Fruit fly (Drosophila melanogaster) whole organism, embryonic: ENCODE measurements around the gene Grl36a.

Experiments used
- CG10654 ChIP-seq: fragments of 200-800 bp; sonication (Bioruptor generic); optimal IDR thresholded peaks from 2 replicates; lab custom pipeline; 2016; ENCODE audit warnings: missing biosample characterization, missing genetic modification characterization
- CG13296 ChIP-seq: fragments of 200-800 bp; sonication (Bioruptor generic); optimal IDR thresholded peaks from 3 replicates; lab custom pipeline; 2018; ENCODE audit warnings: missing biosample characterization, mild to moderate bottlenecking, missing genetic modification characterization
- CG14860 ChIP-seq: fragments of 200-800 bp; sonication (Bioruptor generic); IDR thresholded peaks from 3 replicates; pipeline ENCODE4 v1.3.6; 2022; ENCODE audit warnings: missing biosample characterization, missing genetic modification characterization; ENCODE audit not compliant: partially characterized antibody
- CG15696 ChIP-seq: fragments of 200-800 bp; sonication (Bioruptor generic); optimal IDR thresholded peaks from 2 replicates; lab custom pipeline; 2019; ENCODE audit warnings: missing biosample characterization, mild to moderate bottlenecking, missing genetic modification characterization, moderate library complexity
- CG1602 ChIP-seq: fragments of 200-800 bp; sonication (Bioruptor generic); optimal IDR thresholded peaks from 3 replicates; lab custom pipeline; 2016; ENCODE audit warnings: missing biosample characterization, missing genetic modification characterization
- CG17361 ChIP-seq: fragments of 200-800 bp; sonication (Bioruptor generic); IDR thresholded peaks from 3 replicates; pipeline ENCODE4 v1.3.6; 2022; ENCODE audit warnings: missing biosample characterization, missing genetic modification characterization
- CG17385 ChIP-seq: fragments of 200-800 bp; sonication (Bioruptor generic); optimal IDR thresholded peaks from 3 replicates; lab custom pipeline; 2018; ENCODE audit warnings: missing biosample characterization, mild to moderate bottlenecking, missing genetic modification characterization
- CG30020 ChIP-seq: fragments of 200-800 bp; optimal IDR thresholded peaks from 2 replicates; lab custom pipeline; 2019; ENCODE audit warnings: missing biosample characterization, mild to moderate bottlenecking, missing genetic modification characterization, moderate library complexity
- CG3726 ChIP-seq: fragments of 200-800 bp; sonication (Bioruptor generic); IDR thresholded peaks from 3 replicates; pipeline ENCODE4, ENCODE4 v1.3.6; 2022; ENCODE audit warnings: missing biosample characterization, missing genetic modification characterization
- CG4854 ChIP-seq: fragments of 200-800 bp; sonication (Bioruptor generic); optimal IDR thresholded peaks from 2 replicates; lab custom pipeline; 2016; ENCODE audit warnings: missing biosample characterization, missing genetic modification characterization, inconsistent platforms
- CG7556 ChIP-seq: fragments of 200-800 bp; sonication (Bioruptor generic); optimal IDR thresholded peaks from 2 replicates; lab custom pipeline; 2017; ENCODE audit warnings: missing biosample characterization, mild to moderate bottlenecking, missing genetic modification characterization
- CG8765 ChIP-seq: fragments of 200-800 bp; sonication (Bioruptor generic); IDR thresholded peaks from 2 replicates; pipeline ENCODE4 v1.3.6; 2022; ENCODE audit warnings: missing biosample characterization, missing genetic modification characterization
- CG8944 ChIP-seq: fragments of 200-800 bp; sonication (Bioruptor generic); optimal IDR thresholded peaks from 3 replicates; lab custom pipeline; 2016; ENCODE audit warnings: missing biosample characterization, missing genetic modification characterization
- Dbx ChIP-seq: fragments of 200-800 bp; sonication (Bioruptor generic); IDR thresholded peaks from 3 replicates; pipeline ENCODE4 v1.3.6; 2022; ENCODE audit warnings: missing biosample characterization, missing genetic modification characterization
- Elba2 ChIP-seq: fragments of 200-800 bp; sonication (Bioruptor generic); optimal IDR thresholded peaks from 3 replicates; lab custom pipeline; 2016; ENCODE audit warnings: missing biosample characterization, missing genetic modification characterization
- Ets65A ChIP-seq: fragments of 200-800 bp; sonication (Bioruptor generic); peaks from one replicate; lab custom pipeline; 2016; ENCODE audit warnings: missing biosample characterization, missing genetic modification characterization
- H2.0 ChIP-seq: fragments of 200-800 bp; sonication (Bioruptor generic); IDR thresholded peaks from 2 replicates; pipeline ENCODE4 v1.3.6; 2022; ENCODE audit warnings: missing biosample characterization, missing genetic modification characterization
- HLH3B ChIP-seq: fragments of 200-800 bp; sonication (Bioruptor generic); IDR thresholded peaks from 2 replicates; pipeline ENCODE4 v1.3.6; 2022; ENCODE audit warnings: missing biosample characterization, missing genetic modification characterization
- Hr78 ChIP-seq, 2 experiments: fragments of 200-800 bp in 1 of 2; fragments of >200 bp in 1 of 2; sonication (Bioruptor generic) in 1 of 2; optimal IDR thresholded peaks; 2 replicates each; lab custom pipeline; 2017 to 2019; ENCODE audit warnings: missing biosample characterization in 2 of 2, missing genetic modification characterization in 2 of 2, mild to moderate bottlenecking in 1 of 2, moderate library complexity in 1 of 2
- Xbp1 ChIP-seq: fragments of 200-800 bp; sonication (Bioruptor generic); optimal IDR thresholded peaks from 3 replicates; lab custom pipeline; 2016; ENCODE audit warnings: missing biosample characterization, mild to moderate bottlenecking, missing genetic modification characterization
- ab ChIP-seq: fragments of 200-800 bp; sonication (Bioruptor generic); optimal IDR thresholded peaks from 2 replicates; lab custom pipeline; 2016; ENCODE audit warnings: missing biosample characterization, missing genetic modification characterization
- amos ChIP-seq: fragments of 200-800 bp; sonication (Bioruptor generic); IDR thresholded peaks from 2 replicates; pipeline ENCODE4 v1.3.6; 2022; ENCODE audit warnings: missing biosample characterization, missing genetic modification characterization; ENCODE audit not compliant: partially characterized antibody
- cg ChIP-seq: fragments of 200-800 bp; sonication (Bioruptor generic); optimal IDR thresholded peaks from 3 replicates; lab custom pipeline; 2019; ENCODE audit warnings: missing biosample characterization, mild to moderate bottlenecking, missing genetic modification characterization, moderate library complexity
- crp ChIP-seq, 2 experiments: fragments of 200-800 bp; sonication (Bioruptor generic); optimal IDR thresholded peaks; 2 replicates in 1 of 2; 3 replicates in 1 of 2; lab custom pipeline; 2017; ENCODE audit warnings: missing biosample characterization in 2 of 2, missing genetic modification characterization in 2 of 2, mild to moderate bottlenecking in 1 of 2, moderate library complexity in 1 of 2
- dysf ChIP-seq: fragments of 200-800 bp; sonication (Bioruptor generic); IDR thresholded peaks from 3 replicates; pipeline ENCODE4 v1.3.6; 2022; ENCODE audit warnings: missing biosample characterization, missing genetic modification characterization
- emc ChIP-seq: fragments of 200-800 bp; sonication (Bioruptor generic); optimal IDR thresholded peaks from 2 replicates; lab custom pipeline; 2016; ENCODE audit warnings: missing biosample characterization, missing genetic modification characterization
- fru ChIP-seq: fragments of >200 bp; optimal IDR thresholded peaks from 2 replicates; lab custom pipeline; 2017
- fu2 ChIP-seq: fragments of 200-800 bp; sonication (Bioruptor generic); optimal IDR thresholded peaks from 2 replicates; lab custom pipeline; 2016; ENCODE audit warnings: missing biosample characterization, missing genetic modification characterization
- grn ChIP-seq: fragments of 200-800 bp; sonication (Bioruptor generic); optimal IDR thresholded peaks from 3 replicates; lab custom pipeline; 2017; ENCODE audit warnings: missing biosample characterization, missing genetic modification characterization
- ind ChIP-seq: fragments of 200-800 bp; sonication (Bioruptor generic); optimal IDR thresholded peaks from 3 replicates; lab custom pipeline; 2016; ENCODE audit warnings: missing biosample characterization, missing genetic modification characterization
- lmd ChIP-seq: fragments of 200-800 bp; sonication (Bioruptor generic); IDR thresholded peaks from 2 replicates; pipeline ENCODE4 v1.3.6; 2022; ENCODE audit warnings: missing biosample characterization, missing genetic modification characterization
- phol ChIP-seq: fragments of 200-800 bp; sonication (Bioruptor generic); optimal IDR thresholded peaks from 3 replicates; lab custom pipeline; 2018; ENCODE audit warnings: missing biosample characterization, mild to moderate bottlenecking, missing genetic modification characterization, moderate library complexity
- pros ChIP-seq: fragments of 200-800 bp; sonication (Bioruptor generic); optimal IDR thresholded peaks from 3 replicates; lab custom pipeline; 2019; ENCODE audit warnings: missing biosample characterization, mild to moderate bottlenecking, missing genetic modification characterization, moderate library complexity
- shn ChIP-seq: fragments of 200-800 bp; sonication (Bioruptor generic); optimal IDR thresholded peaks from 3 replicates; lab custom pipeline; 2016; ENCODE audit warnings: missing biosample characterization, missing genetic modification characterization
- trh ChIP-seq: fragments of 200-800 bp; sonication (Bioruptor generic); optimal IDR thresholded peaks from 2 replicates; lab custom pipeline; 2016; ENCODE audit warnings: missing biosample characterization, missing genetic modification characterization
- tup ChIP-seq: fragments of 200-800 bp; sonication (Bioruptor generic); optimal IDR thresholded peaks from 2 replicates; lab custom pipeline; 2016; ENCODE audit warnings: missing biosample characterization, mild to moderate bottlenecking, missing genetic modification characterization, moderate library complexity
- twi ChIP-seq: fragments of 200-800 bp; optimal IDR thresholded peaks from 2 replicates; lab custom pipeline; 2019; ENCODE audit warnings: missing biosample characterization, mild to moderate bottlenecking, missing genetic modification characterization, moderate library complexity
- usp ChIP-seq: fragments of >200 bp; optimal IDR thresholded peaks from 2 replicates; lab custom pipeline; 2017; ENCODE audit warnings: missing biosample characterization, missing genetic modification characterization

Gene Grl36a

dm6 chr2L:17207072-17207471 is 25.3 kb downstream of the Grl36a start (continued):
- TF ChIP-seq shn (GFP tag; lab: Kevin White, UChicago): no peak
- peak; percentile 40 for TF ChIP-seq phol (tag; lab: Kevin White, UChicago)
- TF ChIP-seq ind (GFP tag; lab: Kevin White, UChicago): peak; percentile 18
- TF ChIP-seq crp (GFP tag; optimal IDR thresholded peaks at IDR 0.05; lab: Kevin White, UChicago): no peak
- TF ChIP-seq CG8944 (GFP tag; lab: Kevin White, UChicago): no peak
- peak; percentile 2 for TF ChIP-seq CG17385
- no peak for TF ChIP-seq fru (lab: Kevin White, UChicago)
- no peak for TF ChIP-seq CG13296
- TF ChIP-seq grn (GFP tag; lab: Kevin White, UChicago): no peak
- TF ChIP-seq CG14860 (GFP tag; lab: Robert Waterston, UW): no peak
- no peak; the same call in 2 of the 3 replicates for TF ChIP-seq CG17361 (GFP tag; lab: Robert Waterston, UW)
- no peak for TF ChIP-seq trh
- TF ChIP-seq Xbp1 (GFP tag; lab: Kevin White, UChicago): no peak
- no peak for TF ChIP-seq emc
- no peak for TF ChIP-seq H2.0
- no peak for TF ChIP-seq tup (GFP tag; lab: Kevin White, UChicago)
- TF ChIP-seq CG1602 (GFP tag; lab: Kevin White, UChicago): no peak
- no peak for TF ChIP-seq dysf (GFP tag; lab: Robert Waterston, UW)
- no peak for TF ChIP-seq ab
- TF ChIP-seq CG8765 (GFP tag; lab: Robert Waterston, UW): no peak
- no peak for TF ChIP-seq Dbx
- TF ChIP-seq amos (GFP tag; lab: Robert Waterston, UW): no peak
- TF ChIP-seq cg (GFP tag; lab: Kevin White, UChicago): no peak
- no peak for TF ChIP-seq HLH3B (GFP tag; lab: Robert Waterston, UW)

dm6 chr2L:17216847-17217246 is 35.1 kb downstream of the Grl36a start:
- TF ChIP-seq lmd (GFP tag; lab: Robert Waterston, UW) (0 out of 2 replicates have a peak, but pooled peaks have one; percentile 13), CG7556 (GFP tag; lab: Kevin White, UChicago) (no peak), Ets65A (peak; percentile 74)

dm6 chr2L:17221462-17221861 is 39.7 kb downstream of the Grl36a start:
- no peak for TF ChIP-seq CG30020 (tag; lab: Kevin White, UChicago)
- no peak for TF ChIP-seq CG14860 (GFP tag; lab: Robert Waterston, UW)
- TF ChIP-seq Elba2 (GFP tag; lab: Kevin White, UChicago): no peak
- TF ChIP-seq CG10654 (GFP tag; lab: Kevin White, UChicago): no peak
- no peak for TF ChIP-seq CG15696 (tag; lab: Kevin White, UChicago)
- TF ChIP-seq fu2 (GFP tag; lab: Kevin White, UChicago): no peak
- peak; percentile 25 for TF ChIP-seq pros
- TF ChIP-seq CG3726 (GFP tag; lab: Robert Waterston, UW): no peak
- peak in 1 of 2 experiments; percentile 62 for TF ChIP-seq Hr78 (GFP tag; optimal IDR thresholded peaks at IDR 0.05; lab: Kevin White, UChicago)
- TF ChIP-seq twi: peak; percentile 88
- TF ChIP-seq CG4854 (GFP tag; lab: Kevin White, UChicago): no peak
- TF ChIP-seq usp (GFP tag; lab: Kevin White, UChicago): no peak
